Fruit fly (Drosophila melanogaster) whole organism, embryonic: ENCODE measurements around the gene Gem4b.

ENCODE experiments used
- CG11695 ChIP-seq: fragments of 200-800 bp; sonication (Bioruptor generic); IDR thresholded peaks from 3 replicates; pipeline ENCODE4 v1.3.6; 2022; ENCODE audit warnings: missing biosample characterization, missing genetic modification characterization
- CG2202 ChIP-seq: fragments of 200-800 bp; sonication (Bioruptor generic); optimal IDR thresholded peaks from 2 replicates; lab custom pipeline; 2018; ENCODE audit warnings: missing biosample characterization, mild to moderate bottlenecking, missing genetic modification characterization
- CG7357 ChIP-seq: fragments of 200-800 bp; sonication (Bioruptor generic); IDR thresholded peaks from 3 replicates; pipeline ENCODE4 v1.3.6; 2022; ENCODE audit warnings: missing biosample characterization, missing genetic modification characterization
- HLH54F ChIP-seq: fragments of 200-800 bp; sonication (Bioruptor generic); optimal IDR thresholded peaks from 3 replicates; lab custom pipeline; 2016; ENCODE audit warnings: missing biosample characterization, missing genetic modification characterization
- Lhr ChIP-seq: fragments of 200-800 bp; sonication (Bioruptor generic); optimal IDR thresholded peaks from 3 replicates; lab custom pipeline; 2017; ENCODE audit warnings: mild to moderate bottlenecking, missing biosample characterization, missing genetic modification reagents, missing genetic modification characterization
- croc ChIP-seq: fragments of 200-800 bp; sonication (Bioruptor generic); conservative IDR thresholded peaks from 3 replicates; pipeline ENCODE4 v1.3.6; 2022; ENCODE audit warnings: missing biosample characterization, missing genetic modification characterization
- lmd ChIP-seq: fragments of 200-800 bp; sonication (Bioruptor generic); IDR thresholded peaks from 2 replicates; pipeline ENCODE4 v1.3.6; 2022; ENCODE audit warnings: missing biosample characterization, missing genetic modification characterization
- pan ChIP-seq, 4 experiments: fragments of >200 bp in 3 of 4; fragments of 200-800 bp in 1 of 4; sonication (Bioruptor generic) in 1 of 4; optimal IDR thresholded peaks in 3 of 4; IDR thresholded peaks in 1 of 4; 2 replicates each; pipeline versions ENCODE4 v1.3.6 to Lab custom; 2017 to 2022; ENCODE audit warnings: missing biosample characterization in 2 of 4, missing genetic modification characterization in 2 of 4, mixed read lengths in 1 of 4
- pros ChIP-seq: fragments of 200-800 bp; sonication (Bioruptor generic); optimal IDR thresholded peaks from 3 replicates; lab custom pipeline; 2019; ENCODE audit warnings: missing biosample characterization, mild to moderate bottlenecking, missing genetic modification characterization, moderate library complexity
- rib ChIP-seq: fragments of 200-800 bp; sonication (Bioruptor generic); IDR thresholded peaks from 2 replicates; pipeline ENCODE4 v1.3.6; 2022; ENCODE audit warnings: missing biosample characterization, missing genetic modification characterization

DNA sequence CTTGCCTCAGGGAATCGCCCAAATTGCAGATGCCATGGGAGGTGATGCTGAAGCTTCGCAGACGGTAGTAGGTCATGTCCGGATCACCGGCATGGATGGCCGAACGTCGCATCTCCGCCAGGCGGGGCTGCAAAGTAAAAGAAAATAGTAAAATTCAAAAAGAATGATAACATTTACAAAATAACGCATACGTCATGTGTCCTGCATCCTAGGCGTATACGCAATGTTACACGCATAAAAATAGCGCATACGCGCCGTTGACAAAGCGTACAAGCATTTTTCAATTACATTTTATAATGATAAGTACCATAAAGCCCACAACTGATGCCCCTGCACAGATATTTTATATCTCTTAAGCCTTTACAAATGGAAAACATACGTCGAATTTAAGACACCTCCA, 38.7 kb upstream of the Gem4b start:
- TF ChIP-seq pros (GFP tag; lab: Kevin White, UChicago) (no peak), CG11695 (GFP tag; lab: Robert Waterston, UW) (no peak), Lhr (no peak), lmd (GFP tag; lab: Robert Waterston, UW) (no peak), CG7357 (GFP tag; lab: Robert Waterston, UW) (no peak), CG2202 (no peak), croc (GFP tag; lab: Robert Waterston, UW) (no peak), rib (GFP tag; lab: Robert Waterston, UW) (no peak), pan (optimal IDR thresholded peaks at IDR 0.05; lab: Kevin White, UChicago) (no peak), pan (GFP tag; optimal IDR thresholded peaks at IDR 0.05 in 1 of 2, IDR thresholded peaks at IDR 0.05 in 1 of 2) (no peak), HLH54F (no peak)
